Fruit fly (Drosophila melanogaster): ENCODE results near the gene dl.

DNA sequence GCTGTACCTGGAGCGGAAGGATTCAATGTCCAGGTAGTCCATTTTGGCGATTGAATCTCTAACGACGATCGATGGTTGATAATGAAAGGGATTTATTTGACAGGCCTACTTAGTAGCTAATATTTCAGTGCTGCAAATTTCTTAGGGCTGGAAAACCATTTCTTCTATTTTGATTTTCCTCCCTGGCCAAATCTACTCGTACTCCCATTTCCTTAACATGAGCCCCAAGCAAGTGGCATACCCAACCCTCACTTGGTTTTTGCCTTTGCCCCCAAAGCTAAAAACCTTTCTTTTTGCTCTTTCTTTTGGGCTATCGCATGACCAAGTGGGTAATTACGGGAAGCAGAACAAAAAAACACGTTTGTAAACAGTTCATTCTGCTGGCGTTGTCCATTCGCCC, 48.6 kb upstream of the dl start, which contains the start of gene CG15142:
- no peak for TF ChIP-seq CG8478 (optimal IDR thresholded peaks at IDR 0.05)
- no peak for TF ChIP-seq pan (optimal IDR thresholded peaks at IDR 0.05)
- no peak for TF ChIP-seq EcR (GFP tag; optimal IDR thresholded peaks at IDR 0.05)

All from whole organism.